Worm (Caenorhabditis elegans): ENCODE measurements around the gene ufd-3.

ufd-3 gene

DNA sequence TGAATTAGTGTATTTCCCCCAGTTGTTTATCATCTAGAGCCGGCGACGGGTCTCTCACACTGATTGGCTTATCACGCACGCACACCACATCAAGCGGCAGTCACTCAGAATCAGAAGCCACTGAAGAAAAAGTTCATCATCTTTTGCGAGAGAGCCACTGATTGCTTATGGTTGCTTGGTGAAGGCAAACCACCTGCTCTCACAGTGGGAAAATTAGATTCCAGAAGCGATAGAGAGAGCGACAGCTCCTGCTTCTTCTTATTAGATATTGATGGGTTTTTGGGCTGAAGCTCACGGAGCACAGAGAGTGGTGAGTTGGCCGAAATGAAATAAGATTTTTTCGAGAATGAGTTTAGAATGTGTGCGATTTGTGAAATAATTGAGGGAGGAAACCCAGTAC lies 15.6 kb downstream of the ufd-3 start:
- TF ChIP-seq flt-1 (GFP tag; IDR thresholded peaks at IDR 0.05) (no peak), klf-2 (GFP tag; conservative IDR thresholded peaks at IDR 0.05) (no peak), T22C8.4 (GFP tag; IDR thresholded peaks at IDR 0.05) (no peak), ztf-23 (GFP tag; IDR thresholded peaks at IDR 0.05) (no peak), cog-1 (tag; optimal IDR thresholded peaks at IDR 0.05) (no peak), ref-1 (GFP tag; conservative IDR thresholded peaks at IDR 0.05) (no peak)

ce11 chrII:9960127-9960526 lies 19.6 kb downstream of the ufd-3 start:
- no peak for TF ChIP-seq flt-1 (GFP tag; IDR thresholded peaks at IDR 0.05)
- no peak for TF ChIP-seq ztf-23 (GFP tag; IDR thresholded peaks at IDR 0.05)
- no peak for TF ChIP-seq cog-1 (tag; optimal IDR thresholded peaks at IDR 0.05)
- no peak for TF ChIP-seq T22C8.4 (GFP tag; IDR thresholded peaks at IDR 0.05)
- TF ChIP-seq ref-1 (GFP tag; conservative IDR thresholded peaks at IDR 0.05) = no peak
- TF ChIP-seq tab-1 (GFP tag; IDR thresholded peaks at IDR 0.05) = no peak
- TF ChIP-seq med-1 (GFP tag; optimal IDR thresholded peaks at IDR 0.05; ENCODE audit: insufficient read depth) = no peak
- TF ChIP-seq ztf-29 (GFP tag; IDR thresholded peaks at IDR 0.05) = no peak
- TF ChIP-seq klf-2 (GFP tag; conservative IDR thresholded peaks at IDR 0.05) = no peak

ce11 chrII:9963808-9964207 lies 23.3 kb downstream of the ufd-3 start:
- no peak for TF ChIP-seq tab-1 (GFP tag; IDR thresholded peaks at IDR 0.05)
- no peak for TF ChIP-seq med-1 (GFP tag; optimal IDR thresholded peaks at IDR 0.05; ENCODE audit: insufficient read depth)
- TF ChIP-seq ztf-23 (GFP tag; IDR thresholded peaks at IDR 0.05) = no peak
- no peak for TF ChIP-seq klf-2 (GFP tag; conservative IDR thresholded peaks at IDR 0.05)
- TF ChIP-seq T22C8.4 (GFP tag; IDR thresholded peaks at IDR 0.05) = no peak
- no peak for TF ChIP-seq flt-1 (GFP tag; IDR thresholded peaks at IDR 0.05)
- TF ChIP-seq ref-1 (GFP tag; conservative IDR thresholded peaks at IDR 0.05) = no peak
- no peak for TF ChIP-seq cog-1 (tag; optimal IDR thresholded peaks at IDR 0.05)
- no peak for TF ChIP-seq ztf-29 (GFP tag; IDR thresholded peaks at IDR 0.05)

- no peak for TF ChIP-seq flt-1 (GFP tag; IDR thresholded peaks at IDR 0.05)
- TF ChIP-seq cog-1 (tag; optimal IDR thresholded peaks at IDR 0.05) = no peak
Measured at ce11 chrII:9965325-9965724, 24.8 kb downstream of the ufd-3 start.

- TF ChIP-seq ztf-23 (GFP tag; IDR thresholded peaks at IDR 0.05) = no peak
- TF ChIP-seq cog-1 (tag; optimal IDR thresholded peaks at IDR 0.05) = no peak
- no peak for TF ChIP-seq klf-2 (GFP tag; conservative IDR thresholded peaks at IDR 0.05)
- TF ChIP-seq T22C8.4 (GFP tag; IDR thresholded peaks at IDR 0.05) = no peak
- no peak for TF ChIP-seq ztf-29 (GFP tag; IDR thresholded peaks at IDR 0.05)
- no peak for TF ChIP-seq ref-1 (GFP tag; conservative IDR thresholded peaks at IDR 0.05)
- no peak for TF ChIP-seq med-1 (GFP tag; optimal IDR thresholded peaks at IDR 0.05; ENCODE audit: insufficient read depth)
- no peak for TF ChIP-seq flt-1 (GFP tag; IDR thresholded peaks at IDR 0.05)
- no peak for TF ChIP-seq tab-1 (GFP tag; IDR thresholded peaks at IDR 0.05)
Measured at ce11 chrII:9966954-9967353, 26.4 kb downstream of the ufd-3 start, which contains the start of gene dtmk-1. Gene dtmk-1 (minus strand): TSS chrII:9967099.

ce11 chrII:9967999-9968706 lies 27.6 kb downstream of the ufd-3 start, which contains the start of the genes R53.4 and psf-1:
Gene R53.4 (minus strand): TSS chrII:9968049.
Gene psf-1 (plus strand): TSS chrII:9968673.
- TF ChIP-seq klf-2 (GFP tag; conservative IDR thresholded peaks at IDR 0.05) (no peak), ztf-29 (GFP tag; IDR thresholded peaks at IDR 0.05) (no peak), T22C8.4 (GFP tag; IDR thresholded peaks at IDR 0.05) (no peak), cog-1 (tag; optimal IDR thresholded peaks at IDR 0.05) (no peak), flt-1 (GFP tag; IDR thresholded peaks at IDR 0.05) (no peak), med-1 (GFP tag; optimal IDR thresholded peaks at IDR 0.05; ENCODE audit: insufficient read depth) (no peak), tab-1 (GFP tag; IDR thresholded peaks at IDR 0.05) (no peak), ref-1 (GFP tag; conservative IDR thresholded peaks at IDR 0.05) (no peak), ztf-23 (GFP tag; IDR thresholded peaks at IDR 0.05) (no peak)

- TF ChIP-seq med-1 (GFP tag; optimal IDR thresholded peaks at IDR 0.05; ENCODE audit: insufficient read depth) (no peak), T22C8.4 (GFP tag; IDR thresholded peaks at IDR 0.05) (no peak), tab-1 (GFP tag; IDR thresholded peaks at IDR 0.05) (no peak), klf-2 (GFP tag; conservative IDR thresholded peaks at IDR 0.05) (no peak), flt-1 (GFP tag; IDR thresholded peaks at IDR 0.05) (no peak), ref-1 (GFP tag; conservative IDR thresholded peaks at IDR 0.05) (no peak), ztf-23 (GFP tag; IDR thresholded peaks at IDR 0.05) (no peak), ztf-29 (GFP tag; IDR thresholded peaks at IDR 0.05) (no peak), cog-1 (tag; optimal IDR thresholded peaks at IDR 0.05) (no peak)
Measured at ce11 chrII:9970438-9971092, 30.0 kb downstream of the ufd-3 start, which contains the start of gene R53.5. Gene R53.5 (minus strand): TSS chrII:9970488.

- TF ChIP-seq klf-2 (GFP tag; conservative IDR thresholded peaks at IDR 0.05) = no peak
- no peak for TF ChIP-seq ref-1 (GFP tag; conservative IDR thresholded peaks at IDR 0.05)
- TF ChIP-seq ztf-23 (GFP tag; IDR thresholded peaks at IDR 0.05) = no peak
- TF ChIP-seq cog-1 (tag; optimal IDR thresholded peaks at IDR 0.05) = no peak
- TF ChIP-seq med-1 (GFP tag; optimal IDR thresholded peaks at IDR 0.05; ENCODE audit: insufficient read depth) = no peak
- TF ChIP-seq ztf-29 (GFP tag; IDR thresholded peaks at IDR 0.05) = no peak
- TF ChIP-seq tab-1 (GFP tag; IDR thresholded peaks at IDR 0.05) = no peak
- TF ChIP-seq flt-1 (GFP tag; IDR thresholded peaks at IDR 0.05) = no peak
- no peak for TF ChIP-seq T22C8.4 (GFP tag; IDR thresholded peaks at IDR 0.05)
Measured at ce11 chrII:9974210-9974609, 33.7 kb downstream of the ufd-3 start.

DNA sequence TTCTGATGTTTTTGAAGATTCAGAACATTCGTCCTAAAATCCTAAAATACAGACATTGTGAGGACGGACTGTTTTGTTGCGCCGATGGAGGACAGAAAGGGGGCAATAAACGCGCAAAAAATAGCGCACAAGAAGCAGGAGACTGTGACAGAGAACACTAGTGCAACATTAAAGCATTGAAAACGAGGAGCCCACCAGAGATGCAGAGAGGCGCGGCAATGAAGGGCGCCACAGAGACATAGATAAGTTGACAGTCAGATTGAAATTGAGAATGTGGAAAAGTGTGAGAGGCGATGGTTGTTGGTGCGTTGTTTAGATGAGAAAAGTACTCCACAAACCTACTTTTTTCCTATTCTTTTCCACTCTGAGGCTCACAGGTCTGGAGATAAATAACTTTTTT lies 34.4 kb downstream of the ufd-3 start, which contains the start of gene aakg-5:
Gene aakg-5, minus strand, starts transcription at position 159 of the 400 bp plus-strand sequence.
- no peak for TF ChIP-seq med-1 (GFP tag; optimal IDR thresholded peaks at IDR 0.05; ENCODE audit: insufficient read depth)
- no peak for TF ChIP-seq cog-1 (tag; optimal IDR thresholded peaks at IDR 0.05)
- no peak for TF ChIP-seq tab-1 (GFP tag; IDR thresholded peaks at IDR 0.05)
- TF ChIP-seq flt-1 (GFP tag; IDR thresholded peaks at IDR 0.05) = no peak
- TF ChIP-seq ztf-29 (GFP tag; IDR thresholded peaks at IDR 0.05) = no peak
- TF ChIP-seq klf-2 (GFP tag; conservative IDR thresholded peaks at IDR 0.05) = no peak
- no peak for TF ChIP-seq ref-1 (GFP tag; conservative IDR thresholded peaks at IDR 0.05)
- no peak for TF ChIP-seq ztf-23 (GFP tag; IDR thresholded peaks at IDR 0.05)
- TF ChIP-seq T22C8.4 (GFP tag; IDR thresholded peaks at IDR 0.05) = no peak
